Worm (Caenorhabditis elegans) whole organism, midembryonic: ENCODE measurements around the gene rog-1.

Experiments used
- T22C8.4 ChIP-seq: fragments of 200-800 bp; sonication (Bioruptor generic); IDR thresholded peaks from 2 replicates; pipeline ENCODE4 v1.3.6; 2022; ENCODE audit warnings: missing genetic modification characterization, missing compliant biosample characterization
- cog-1 ChIP-seq: sonication (generic microtip); optimal IDR thresholded peaks from 2 replicates; lab custom pipeline; 2016; ENCODE audit warnings: missing genetic modification characterization, missing compliant biosample characterization
- flt-1 ChIP-seq: fragments of 200-800 bp; sonication (Bioruptor generic); IDR thresholded peaks from 2 replicates; pipeline ENCODE4 v1.3.6; 2022; ENCODE audit warnings: missing genetic modification characterization, missing compliant biosample characterization
- med-1 ChIP-seq: sonication (generic microtip); optimal IDR thresholded peaks from 2 replicates; lab custom pipeline; 2017; ENCODE audit warnings: missing genetic modification characterization, mild to moderate bottlenecking, missing compliant biosample characterization, antibody characterized with exemption, missing genetic modification reagents; ENCODE audit not compliant: insufficient read depth
- ref-1 ChIP-seq: fragments of 200-800 bp; sonication (Bioruptor generic); conservative IDR thresholded peaks from 2 replicates; pipeline ENCODE4 v1.3.6; 2022; ENCODE audit warnings: missing genetic modification reagents, missing genetic modification characterization, missing compliant biosample characterization
- ztf-29 ChIP-seq: fragments of 200-800 bp; sonication (Bioruptor generic); IDR thresholded peaks from 2 replicates; pipeline ENCODE4 v1.3.6; 2022; ENCODE audit warnings: missing genetic modification reagents, missing genetic modification characterization, missing compliant biosample characterization

- TF ChIP-seq ztf-29 (GFP tag; lab: Robert Waterston, UW) (no peak), ref-1 (no peak), flt-1 (GFP tag; lab: Robert Waterston, UW) (no peak), T22C8.4 (no peak), cog-1 (tag; lab: Kevin White, UChicago) (no peak), med-1 (GFP tag; lab: Kevin White, UChicago) (no peak)
These were observed 6.0 kb downstream of the rog-1 start for ce11 chrII:1368756-1369155.
